Worm (Caenorhabditis elegans) whole organism, L2 larva: Measurements from ENCODE around the gene ZK652.8.

Experiments
- ama-1 ChIP-seq: fragments of 150-350 bp; optimal IDR thresholded peaks from 2 replicates; lab custom pipeline; 2018; ENCODE audit warnings: inconsistent platforms
- nhr-11 ChIP-seq: fragments of 150-350 bp; optimal IDR thresholded peaks from 2 replicates; lab custom pipeline; 2014; ENCODE audit warnings: missing biosample characterization, missing genetic modification characterization
- unc-39 ChIP-seq: fragments of 150-350 bp; optimal IDR thresholded peaks from 2 replicates; lab custom pipeline; 2014; ENCODE audit warnings: missing biosample characterization, missing genetic modification characterization

ce11 chrIII:7792970-7793369, 50.5 kb downstream of the ZK652.8 start:
- no peak for TF ChIP-seq nhr-11 (tag; lab: Kevin White, UChicago)
- no peak for TF ChIP-seq ama-1
- no peak for TF ChIP-seq unc-39 (tag; lab: Kevin White, UChicago)
